Fruit fly (Drosophila melanogaster) whole organism, embryonic: ENCODE data around the gene CG32713.

Source experiments
- CG14014 ChIP-seq: fragments of 200-800 bp; sonication (Bioruptor generic); IDR thresholded peaks from 2 replicates; pipeline ENCODE4 v1.3.6; 2022; ENCODE audit warnings: missing biosample characterization, missing genetic modification characterization
- CG31224 ChIP-seq: fragments of 200-800 bp; sonication (Bioruptor generic); IDR thresholded peaks from 2 replicates; pipeline ENCODE4 v1.3.6; 2022; ENCODE audit warnings: missing biosample characterization, missing genetic modification characterization
- Gsc ChIP-seq: fragments of 200-800 bp; sonication (Bioruptor generic); IDR thresholded peaks from 2 replicates; pipeline ENCODE4 v1.3.6; 2022; ENCODE audit warnings: missing biosample characterization, missing genetic modification characterization
- Nf-YC ChIP-seq: fragments of 200-800 bp; optimal IDR thresholded peaks from 3 replicates; lab custom pipeline; 2019; ENCODE audit warnings: missing biosample characterization, mild to moderate bottlenecking, missing genetic modification characterization, moderate library complexity
- bbx ChIP-seq: fragments of 200-800 bp; sonication (Bioruptor generic); IDR thresholded peaks from 2 replicates; pipeline ENCODE4 v1.3.6; 2022; ENCODE audit warnings: missing biosample characterization, missing genetic modification characterization; ENCODE audit not compliant: partially characterized antibody
- dmrt99B ChIP-seq: fragments of 200-800 bp; sonication (Bioruptor generic); optimal IDR thresholded peaks from 2 replicates; lab custom pipeline; 2018; ENCODE audit warnings: missing biosample characterization, mild to moderate bottlenecking, missing genetic modification characterization, moderate library complexity
- fru ChIP-seq: fragments of >200 bp; optimal IDR thresholded peaks from 2 replicates; lab custom pipeline; 2017
- hb ChIP-seq: fragments of 200-800 bp; sonication (Bioruptor generic); IDR thresholded peaks from 3 replicates; pipeline ENCODE4 v1.3.6; 2022; ENCODE audit warnings: missing biosample characterization, missing genetic modification characterization; ENCODE audit not compliant: partially characterized antibody
- her ChIP-seq: fragments of 200-800 bp; sonication (Bioruptor generic); optimal IDR thresholded peaks from 2 replicates; lab custom pipeline; 2016; ENCODE audit warnings: missing biosample characterization, missing genetic modification characterization
- insv ChIP-seq, 2 experiments: fragments of 200-800 bp; sonication (Bioruptor generic); optimal IDR thresholded peaks; 3 replicates each; lab custom pipeline; 2016 to 2018; ENCODE audit warnings: missing biosample characterization in 2 of 2, missing genetic modification characterization in 2 of 2
- inv ChIP-seq: fragments of 200-800 bp; sonication (Bioruptor generic); IDR thresholded peaks from 2 replicates; pipeline ENCODE4 v1.3.6; 2022; ENCODE audit warnings: missing biosample characterization, missing genetic modification characterization; ENCODE audit not compliant: partially characterized antibody

- TF ChIP-seq her (GFP tag; lab: Kevin White, UChicago) (no peak), CG31224 (GFP tag; lab: Robert Waterston, UW) (no peak), Nf-YC (tag; lab: Kevin White, UChicago) (no peak), Gsc (GFP tag; lab: Robert Waterston, UW) (no peak), dmrt99B (tag; lab: Kevin White, UChicago) (no peak), CG14014 (no peak), hb (GFP tag; lab: Robert Waterston, UW) (no peak), inv (GFP tag; lab: Robert Waterston, UW) (no peak), fru (lab: Kevin White, UChicago) (no peak), bbx (GFP tag; lab: Robert Waterston, UW) (no peak), insv (GFP tag; optimal IDR thresholded peaks at IDR 0.05; lab: Kevin White, UChicago) (no peak)
These were observed 40.3 kb upstream of the CG32713 start for dm6 chrX:8497604-8498232.
